Worm (Caenorhabditis elegans) whole organism, late embryonic: ENCODE results near the gene F49E11.7.

ENCODE experiments used
- fax-1 ChIP-seq: sonication (generic microtip); optimal IDR thresholded peaks from 2 replicates; lab custom pipeline; 2016; ENCODE audit warnings: missing genotype, missing genetic modification characterization, missing compliant biosample characterization
- nhr-11 ChIP-seq: fragments of 150-350 bp; optimal IDR thresholded peaks from 2 replicates; lab custom pipeline; 2014; ENCODE audit warnings: missing biosample characterization, missing genetic modification characterization
- pha-4 ChIP-seq: fragments of 150-350 bp; optimal IDR thresholded peaks from 2 replicates; lab custom pipeline; 2018; ENCODE audit warnings: missing biosample characterization, missing genetic modification reagents, missing genetic modification characterization
- tbx-2 ChIP-seq: sonication (generic microtip); optimal IDR thresholded peaks from 2 replicates; lab custom pipeline; 2016; ENCODE audit warnings: missing genetic modification characterization, missing compliant biosample characterization

DNA sequence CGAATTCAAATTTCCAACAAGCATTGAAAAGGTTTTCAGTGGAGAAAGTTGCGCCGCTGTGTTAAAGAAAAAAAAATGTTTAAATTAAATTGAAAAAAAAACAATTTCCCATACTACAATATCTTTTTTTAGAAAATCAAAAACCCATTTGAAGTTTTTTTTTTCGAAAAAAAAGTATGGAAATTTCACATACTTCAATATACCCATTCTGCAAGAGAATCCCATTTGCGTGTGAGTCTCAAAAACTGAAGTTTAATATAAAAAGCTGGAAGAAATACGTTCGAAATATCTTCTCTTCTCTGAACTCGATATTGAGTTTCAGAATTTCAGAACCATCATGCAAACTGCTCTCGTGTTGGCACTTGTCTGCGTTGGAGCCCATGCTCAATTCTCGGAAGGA lies 17.5 kb downstream of the F49E11.7 start, which contains the start of gene scl-7:
- no peak for TF ChIP-seq fax-1 (tag; lab: Kevin White, UChicago)
- no peak for TF ChIP-seq tbx-2 (tag; lab: Kevin White, UChicago)
- TF ChIP-seq pha-4: no peak
- TF ChIP-seq nhr-11: no peak
